Worm (Caenorhabditis elegans): ENCODE results near the gene pycr-4.

Gene pycr-4

ce11 chrIV:7486201-7486947 lies 9.3 kb upstream of the pycr-4 start, which contains the start of the genes his-61 and his-62 (continued):
- TF ChIP-seq lin-1 (GFP tag; IDR thresholded peaks at IDR 0.05) (peak; percentile 45; the same call in 1 of the 2 replicates), snpc-1.2 (GFP tag; IDR thresholded peaks at IDR 0.05) (peak; percentile 68), nhr-28 (tag; optimal IDR thresholded peaks at IDR 0.05) (peak; percentile 18), madf-9 (GFP tag; conservative IDR thresholded peaks at IDR 0.05) (no peak), tra-1 (GFP tag; IDR thresholded peaks at IDR 0.05) (0 out of 2 replicates have a peak, but pooled peaks have one; percentile 43), nhr-42 (GFP tag; IDR thresholded peaks at IDR 0.05) (peak; percentile 79; the same call in 1 of the 2 replicates), set-16 (GFP tag; IDR thresholded peaks at IDR 0.05) (peak; percentile 27; the same call in 1 of the 2 replicates), F10B5.3 (tag; optimal IDR thresholded peaks at IDR 0.05) (peak; percentile 72), unc-130 (GFP tag; optimal IDR thresholded peaks at IDR 0.05) (no peak), fos-1 (tag; optimal IDR thresholded peaks at IDR 0.05) (no peak), arid-1 (GFP tag; conservative IDR thresholded peaks at IDR 0.05) (peak; percentile 4; the same call in 1 of the 2 replicates), nhr-76 (tag; optimal IDR thresholded peaks at IDR 0.05) (no peak), gei-8 (GFP tag; optimal IDR thresholded peaks at IDR 0.05) (no peak), pqm-1 (tag; optimal IDR thresholded peaks at IDR 0.05) (peak; percentile 30), sdz-12 (GFP tag; optimal IDR thresholded peaks at IDR 0.05) (no peak), ces-1 (GFP tag; optimal IDR thresholded peaks at IDR 0.05) (no peak), saeg-2 (GFP tag; IDR thresholded peaks at IDR 0.05) (0 out of 2 replicates have a peak, but pooled peaks have one; percentile 46), mes-2 (tag; optimal IDR thresholded peaks at IDR 0.05; ENCODE audit: poor library complexity, severe bottlenecking) (peak; percentile 83), mep-1 (tag; optimal IDR thresholded peaks at IDR 0.05) (peak; percentile 90), aha-1 (tag) (peak; percentile 82), zip-11 (GFP tag; IDR thresholded peaks at IDR 0.05) (no peak), dmd-6 (GFP tag; IDR thresholded peaks at IDR 0.05) (peak; percentile 79), nhr-77 (tag; optimal IDR thresholded peaks at IDR 0.05) (peak; percentile 20), snpc-4 (tag; optimal IDR thresholded peaks at IDR 0.05) (no peak), egl-43 (GFP tag; IDR thresholded peaks at IDR 0.05) (peak; percentile 61), ceh-62 (tag; optimal IDR thresholded peaks at IDR 0.05) (no peak), hmg-1.1 (GFP tag; IDR thresholded peaks at IDR 0.05) (peak; percentile 48; the same call in 1 of the 2 replicates), hif-1 (tag; optimal IDR thresholded peaks at IDR 0.05) (peak in 1 of 2 experiments; percentile 22), hlh-11 (tag; optimal IDR thresholded peaks at IDR 0.05) (peak; percentile 91), D1046.2 (GFP tag; IDR thresholded peaks at IDR 0.05) (0 out of 2 replicates have a peak, but pooled peaks have one; percentile 40), daf-16 (GFP tag; optimal IDR thresholded peaks at IDR 0.05) (peak in 1 of 2 experiments; percentile 17), daf-16 (tag; optimal IDR thresholded peaks at IDR 0.05) (peak; percentile 87), rbr-2 (tag; optimal IDR thresholded peaks at IDR 0.05) (peak; percentile 74), nhr-25 (tag; optimal IDR thresholded peaks at IDR 0.05; ENCODE audit: borderline replicate concordance, insufficient read depth) (peak; percentile 8), ctbp-1 (GFP tag; IDR thresholded peaks at IDR 0.05) (no peak), F49E8.2 (tag; optimal IDR thresholded peaks at IDR 0.05; ENCODE audit: borderline replicate concordance) (peak; percentile 10), pha-4 (GFP tag; IDR thresholded peaks at IDR 0.05) (peak; percentile 66; the same call in 1 of the 2 replicates), pha-4 (tag; optimal IDR thresholded peaks at IDR 0.05) (no peak), dmd-8 (GFP tag; IDR thresholded peaks at IDR 0.05) (peak; percentile 68; the same call in 1 of the 2 replicates)
